Worm (Caenorhabditis elegans) whole organism, mixed stage, embryonic: ENCODE measurements around the gene srg-21.
A peak's percentile ranks its signal among the peaks of the same experiment; 100 is the strongest.

ENCODE experiments used
- M03D4.4 ChIP-seq: sonication (generic microtip); optimal IDR thresholded peaks from 2 replicates; lab custom pipeline; 2017; ENCODE audit warnings: mild to moderate bottlenecking, missing genetic modification characterization, missing compliant biosample characterization
- bed-3 ChIP-seq: fragments of 200-800 bp; sonication (Bioruptor generic); optimal IDR thresholded peaks from 3 replicates; lab custom pipeline; 2018; ENCODE audit warnings: mild to moderate bottlenecking, missing genetic modification characterization, moderate library complexity, missing compliant biosample characterization
- blmp-1 ChIP-seq: fragments of 150-350 bp; optimal IDR thresholded peaks from 2 replicates; lab custom pipeline; 2014; ENCODE audit warnings: missing biosample characterization, missing genetic modification characterization
- ceh-39 ChIP-seq: fragments of 150-350 bp; optimal IDR thresholded peaks from 2 replicates; lab custom pipeline; 2014; ENCODE audit warnings: missing biosample characterization, missing genetic modification characterization
- ceh-43 ChIP-seq: fragments of 200-800 bp; sonication (Bioruptor generic); optimal IDR thresholded peaks from 2 replicates; lab custom pipeline; 2018; ENCODE audit warnings: mild to moderate bottlenecking, missing genetic modification characterization, moderate library complexity, missing compliant biosample characterization
- ceh-83 ChIP-seq: fragments of 200-800 bp; sonication (Bioruptor generic); optimal IDR thresholded peaks from 2 replicates; lab custom pipeline; 2018; ENCODE audit warnings: mild to moderate bottlenecking, missing genetic modification characterization, missing compliant biosample characterization
- ces-1 ChIP-seq: fragments of 150-350 bp; optimal IDR thresholded peaks from 2 replicates; lab custom pipeline; 2014; ENCODE audit warnings: missing biosample characterization, missing genetic modification reagents, missing genetic modification characterization
- cnd-1 ChIP-seq: fragments of 200-800 bp; sonication (Bioruptor generic); optimal IDR thresholded peaks from 2 replicates; lab custom pipeline; 2018; ENCODE audit warnings: mild to moderate bottlenecking, missing genetic modification characterization, missing compliant biosample characterization
- drap-1 ChIP-seq: fragments of 200-800 bp; sonication (Bioruptor generic); optimal IDR thresholded peaks from 3 replicates; lab custom pipeline; 2018; ENCODE audit warnings: mild to moderate bottlenecking, missing genetic modification characterization, missing compliant biosample characterization
- elt-1 ChIP-seq: sonication (generic microtip); optimal IDR thresholded peaks from 2 replicates; lab custom pipeline; 2017; ENCODE audit warnings: missing genetic modification characterization, mild to moderate bottlenecking, missing compliant biosample characterization, antibody characterized with exemption, moderate library complexity, borderline replicate concordance; ENCODE audit not compliant: insufficient read depth
- elt-3 ChIP-seq: fragments of 150-350 bp; optimal IDR thresholded peaks from 2 replicates; lab custom pipeline; 2014; ENCODE audit warnings: missing biosample characterization, missing genetic modification characterization
- flh-1 ChIP-seq: fragments of 200-800 bp; sonication (Bioruptor generic); optimal IDR thresholded peaks from 2 replicates; lab custom pipeline; 2018; ENCODE audit warnings: mild to moderate bottlenecking, missing genetic modification characterization, moderate library complexity, missing compliant biosample characterization
- ham-2 ChIP-seq: fragments of 200-800 bp; sonication (Bioruptor generic); optimal IDR thresholded peaks from 2 replicates; lab custom pipeline; 2018; ENCODE audit warnings: mild to moderate bottlenecking, missing genetic modification characterization, missing compliant biosample characterization
- hlh-1 ChIP-seq: fragments of 150-350 bp; optimal IDR thresholded peaks from 2 replicates; lab custom pipeline; 2014; ENCODE audit warnings: missing biosample characterization, missing genetic modification reagents, missing genetic modification characterization
- lin-13 ChIP-seq: fragments of 150-350 bp; optimal IDR thresholded peaks from 2 replicates; lab custom pipeline; 2014; ENCODE audit warnings: missing biosample characterization, missing genetic modification characterization
- lin-32 ChIP-seq: fragments of 200-800 bp; sonication (Bioruptor generic); optimal IDR thresholded peaks from 2 replicates; lab custom pipeline; 2018; ENCODE audit warnings: mild to moderate bottlenecking, missing genetic modification characterization, missing compliant biosample characterization
- lsy-2 ChIP-seq: fragments of 150-350 bp; optimal IDR thresholded peaks from 2 replicates; lab custom pipeline; 2014; ENCODE audit warnings: missing biosample characterization, missing genetic modification characterization
- mab-5 ChIP-seq: fragments of 150-350 bp; optimal IDR thresholded peaks from 2 replicates; lab custom pipeline; 2014; ENCODE audit warnings: missing biosample characterization, missing genetic modification characterization
- mep-1 ChIP-seq: fragments of 150-350 bp; optimal IDR thresholded peaks from 2 replicates; lab custom pipeline; 2017; ENCODE audit warnings: missing biosample characterization, missing genetic modification reagents, missing genetic modification characterization, inconsistent platforms
- mls-2 ChIP-seq: sonication (generic microtip); optimal IDR thresholded peaks from 2 replicates; lab custom pipeline; 2016; ENCODE audit warnings: mild to moderate bottlenecking, missing genetic modification characterization, moderate library complexity, missing compliant biosample characterization
- nhr-12 ChIP-seq: fragments of 150-350 bp; optimal IDR thresholded peaks from 2 replicates; lab custom pipeline; 2014; ENCODE audit warnings: missing biosample characterization, missing genetic modification characterization
- nhr-2 ChIP-seq: fragments of 150-350 bp; optimal IDR thresholded peaks from 2 replicates; lab custom pipeline; 2014; ENCODE audit warnings: missing biosample characterization, missing genetic modification characterization
- nhr-28 ChIP-seq: fragments of 150-350 bp; optimal IDR thresholded peaks from 2 replicates; lab custom pipeline; 2014; ENCODE audit warnings: missing biosample characterization, missing genetic modification characterization
- nhr-76 ChIP-seq: sonication (generic microtip); optimal IDR thresholded peaks from 2 replicates; lab custom pipeline; 2017; ENCODE audit warnings: missing biosample characterization, missing genetic modification characterization
- pha-4 ChIP-seq: fragments of 150-350 bp; optimal IDR thresholded peaks from 2 replicates; lab custom pipeline; 2018; ENCODE audit warnings: missing biosample characterization, missing genetic modification reagents, missing genetic modification characterization
- sem-2 ChIP-seq: fragments of 200-800 bp; sonication (Bioruptor generic); optimal IDR thresholded peaks from 2 replicates; lab custom pipeline; 2018; ENCODE audit warnings: mild to moderate bottlenecking, missing genetic modification characterization, missing compliant biosample characterization
- snpc-4 ChIP-seq: fragments of 150-350 bp; optimal IDR thresholded peaks from 2 replicates; lab custom pipeline; 2014; ENCODE audit warnings: missing biosample characterization, missing genetic modification characterization
- sptf-1 ChIP-seq: sonication (generic microtip); optimal IDR thresholded peaks from 2 replicates; lab custom pipeline; 2017; ENCODE audit warnings: mild to moderate bottlenecking, missing genetic modification characterization, moderate library complexity, missing compliant biosample characterization
- tbx-8 ChIP-seq: fragments of 200-800 bp; sonication (Bioruptor generic); optimal IDR thresholded peaks from 2 replicates; lab custom pipeline; 2018; ENCODE audit warnings: mild to moderate bottlenecking, missing genetic modification characterization, moderate library complexity, missing compliant biosample characterization
- unc-120 ChIP-seq: sonication (generic microtip); optimal IDR thresholded peaks from 2 replicates; lab custom pipeline; 2017; ENCODE audit warnings: missing genetic modification characterization, missing compliant biosample characterization; ENCODE audit not compliant: poor library complexity, severe bottlenecking
- unc-39 ChIP-seq: fragments of 150-350 bp; optimal IDR thresholded peaks from 2 replicates; lab custom pipeline; 2014; ENCODE audit warnings: missing biosample characterization, missing genetic modification characterization
- unc-62 ChIP-seq: fragments of 150-350 bp; optimal IDR thresholded peaks from 2 replicates; lab custom pipeline; 2014; ENCODE audit warnings: missing biosample characterization, missing genetic modification reagents, missing genetic modification characterization
- zip-8 ChIP-seq: fragments of 150-350 bp; optimal IDR thresholded peaks from 2 replicates; lab custom pipeline; 2014; ENCODE audit warnings: missing biosample characterization, missing genetic modification characterization
- ztf-11 ChIP-seq: fragments of 150-350 bp; optimal IDR thresholded peaks from 2 replicates; lab custom pipeline; 2014; ENCODE audit warnings: missing biosample characterization, missing genetic modification characterization

srg-21 gene

ce11 chrII:3123206-3123605 lies 32.0 kb upstream of the srg-21 start, which contains the start of gene srh-71:
srh-71 (plus strand) TSS chrII:3123506.
- TF ChIP-seq snpc-4 (no peak), nhr-2 (no peak)

- peak; percentile 28 for TF ChIP-seq unc-62
- TF ChIP-seq sptf-1 = peak; percentile 30
- no peak for TF ChIP-seq zip-8 (tag; lab: Kevin White, UChicago)
- no peak for TF ChIP-seq elt-1 (tag; lab: Kevin White, UChicago)
- peak; percentile 18 for TF ChIP-seq hlh-1 (tag; lab: Kevin White, UChicago)
- peak; percentile 17 for TF ChIP-seq lin-13 (tag; lab: Kevin White, UChicago)
- TF ChIP-seq ceh-43 (GFP tag; lab: Kevin White, UChicago) = no peak
- no peak for TF ChIP-seq ces-1 (GFP tag; lab: Kevin White, UChicago)
- no peak for TF ChIP-seq ceh-83 (GFP tag; lab: Kevin White, UChicago)
- no peak for TF ChIP-seq lsy-2 (tag; lab: Kevin White, UChicago)
- peak; percentile 53 for TF ChIP-seq mep-1 (tag; lab: Kevin White, UChicago)
- no peak for TF ChIP-seq nhr-28 (tag; lab: Kevin White, UChicago)
- peak; percentile 9 for TF ChIP-seq ceh-39 (tag; lab: Kevin White, UChicago)
- TF ChIP-seq nhr-12 (tag; lab: Kevin White, UChicago) = no peak
- no peak for TF ChIP-seq blmp-1 (tag; lab: Kevin White, UChicago)
- no peak for TF ChIP-seq drap-1
- no peak for TF ChIP-seq ztf-11
- TF ChIP-seq pha-4 (tag; lab: Kevin White, UChicago) = peak; percentile 33
Measured at ce11 chrII:3118907-3119382, 27.8 kb upstream of the srg-21 start, which contains the start of gene T10D4.6. T10D4.6 (plus strand) TSS chrII:3119332.

ce11 chrII:3117471-3117870 lies 26.3 kb upstream of the srg-21 start, which contains the start of gene T10D4.7:
T10D4.7 (plus strand) TSS chrII:3117771.
- TF ChIP-seq cnd-1 (tag; lab: Kevin White, UChicago) (no peak), sem-2 (GFP tag; lab: Kevin White, UChicago) (no peak), ceh-83 (GFP tag; lab: Kevin White, UChicago) (no peak), M03D4.4 (tag; lab: Kevin White, UChicago) (no peak), nhr-76 (tag; lab: Kevin White, UChicago) (no peak), mls-2 (tag; lab: Kevin White, UChicago) (no peak), lin-32 (no peak), unc-62 (no peak), nhr-2 (no peak), lin-13 (tag; lab: Kevin White, UChicago) (no peak), nhr-28 (tag; lab: Kevin White, UChicago) (no peak), blmp-1 (tag; lab: Kevin White, UChicago) (no peak), flh-1 (GFP tag; lab: Kevin White, UChicago) (no peak), elt-3 (no peak), unc-120 (tag; lab: Kevin White, UChicago) (no peak), lsy-2 (tag; lab: Kevin White, UChicago) (no peak), mab-5 (tag; lab: Kevin White, UChicago) (no peak), pha-4 (tag; lab: Kevin White, UChicago) (no peak), ham-2 (GFP tag; lab: Kevin White, UChicago) (no peak)

- TF ChIP-seq mab-5 (tag; lab: Kevin White, UChicago) (no peak), hlh-1 (tag; lab: Kevin White, UChicago) (no peak), nhr-12 (tag; lab: Kevin White, UChicago) (no peak), elt-3 (no peak), nhr-28 (tag; lab: Kevin White, UChicago) (no peak), cnd-1 (tag; lab: Kevin White, UChicago) (no peak), sptf-1 (no peak), mep-1 (tag; lab: Kevin White, UChicago) (no peak), elt-1 (tag; lab: Kevin White, UChicago) (no peak), tbx-8 (GFP tag; lab: Kevin White, UChicago) (no peak), mls-2 (tag; lab: Kevin White, UChicago) (no peak), flh-1 (GFP tag; lab: Kevin White, UChicago) (no peak), ceh-43 (GFP tag; lab: Kevin White, UChicago) (no peak), unc-39 (no peak), bed-3 (GFP tag; lab: Kevin White, UChicago) (no peak), unc-62 (no peak), ces-1 (GFP tag; lab: Kevin White, UChicago) (no peak)
Measured at ce11 chrII:3113934-3114333, 22.8 kb upstream of the srg-21 start, which contains the start of gene clec-123. clec-123 (plus strand) TSS chrII:3114234.
